Fruit fly (Drosophila melanogaster) whole organism, embryonic: ENCODE measurements around the gene CG16965.
A peak's percentile ranks its signal among the peaks of the same experiment; 100 is the strongest.

Source experiments
- Asciz ChIP-seq: fragments of 200-800 bp; sonication (Bioruptor generic); optimal IDR thresholded peaks from 2 replicates; lab custom pipeline; 2017; ENCODE audit warnings: missing biosample characterization, mild to moderate bottlenecking, missing genetic modification characterization, missing genetic modification reagents
- Bgb ChIP-seq: fragments of 200-800 bp; sonication (Bioruptor generic); IDR thresholded peaks from 2 replicates; pipeline ENCODE4 v1.3.6; 2022; ENCODE audit warnings: missing biosample characterization, missing genetic modification characterization; ENCODE audit not compliant: partially characterized antibody
- CG10959 ChIP-seq: fragments of 200-800 bp; sonication (Bioruptor generic); IDR thresholded peaks from 2 replicates; pipeline ENCODE4 v1.3.6; 2022; ENCODE audit warnings: missing biosample characterization, missing genetic modification characterization
- CG16815 ChIP-seq: fragments of 200-800 bp; sonication (Bioruptor generic); optimal IDR thresholded peaks from 3 replicates; lab custom pipeline; 2017; ENCODE audit warnings: missing biosample characterization, mild to moderate bottlenecking, missing genetic modification characterization
- CG17359 ChIP-seq: fragments of 200-800 bp; sonication (Bioruptor generic); optimal IDR thresholded peaks from 3 replicates; lab custom pipeline; 2018; ENCODE audit warnings: missing biosample characterization, mild to moderate bottlenecking, missing genetic modification characterization, moderate library complexity
- CG17912 ChIP-seq: fragments of 200-800 bp; sonication (Bioruptor generic); optimal IDR thresholded peaks from 2 replicates; lab custom pipeline; 2018; ENCODE audit warnings: missing biosample characterization, mild to moderate bottlenecking, missing genetic modification characterization
- CG18262 ChIP-seq: fragments of 200-800 bp; optimal IDR thresholded peaks from 3 replicates; lab custom pipeline; 2019; ENCODE audit warnings: missing biosample characterization, mild to moderate bottlenecking, missing genetic modification characterization, moderate library complexity
- CG18476 ChIP-seq: fragments of 200-800 bp; sonication (Bioruptor generic); optimal IDR thresholded peaks from 2 replicates; lab custom pipeline; 2016; ENCODE audit warnings: missing biosample characterization, mild to moderate bottlenecking, missing genetic modification characterization
- CG2875 ChIP-seq: fragments of 200-800 bp; sonication (Bioruptor generic); optimal IDR thresholded peaks from 2 replicates; lab custom pipeline; 2017; ENCODE audit warnings: missing biosample characterization, mild to moderate bottlenecking, missing genetic modification characterization, missing genetic modification reagents
- CG3065 ChIP-seq: fragments of 200-800 bp; sonication (Bioruptor generic); optimal IDR thresholded peaks from 2 replicates; lab custom pipeline; 2016; ENCODE audit warnings: missing biosample characterization, missing genetic modification characterization
- CG32767 ChIP-seq: fragments of 200-800 bp; sonication (Bioruptor generic); IDR thresholded peaks from 2 replicates; pipeline ENCODE4 v1.3.6; 2022; ENCODE audit warnings: missing biosample characterization, missing genetic modification characterization
- CG4360 ChIP-seq: fragments of 200-800 bp; sonication (Bioruptor generic); IDR thresholded peaks from 2 replicates; pipeline ENCODE4 v1.3.6; 2022; ENCODE audit warnings: missing biosample characterization, missing genetic modification characterization
- CG4424 ChIP-seq: fragments of 200-800 bp; sonication (Bioruptor generic); optimal IDR thresholded peaks from 3 replicates; lab custom pipeline; 2016; ENCODE audit warnings: missing biosample characterization, missing genetic modification characterization
- CG4820 ChIP-seq: fragments of 200-800 bp; sonication (Bioruptor generic); optimal IDR thresholded peaks from 3 replicates; lab custom pipeline; 2016; ENCODE audit warnings: missing biosample characterization, missing genetic modification characterization
- CG5180 ChIP-seq: fragments of 200-800 bp; sonication (Bioruptor generic); optimal IDR thresholded peaks from 3 replicates; lab custom pipeline; 2017; ENCODE audit warnings: missing biosample characterization, missing genetic modification characterization, mild to moderate bottlenecking, moderate library complexity, missing genetic modification reagents
- CG6689 ChIP-seq: fragments of 200-800 bp; sonication (Bioruptor generic); IDR thresholded peaks from 2 replicates; pipeline ENCODE4 v1.3.6; 2022; ENCODE audit warnings: missing biosample characterization, missing genetic modification characterization
- CG6765 ChIP-seq: fragments of 200-800 bp; sonication (Bioruptor generic); optimal IDR thresholded peaks from 3 replicates; lab custom pipeline; 2017; ENCODE audit warnings: missing biosample characterization, mild to moderate bottlenecking, missing genetic modification characterization
- CG7271 ChIP-seq: fragments of 200-800 bp; sonication (Bioruptor generic); optimal IDR thresholded peaks from 2 replicates; lab custom pipeline; 2018; ENCODE audit warnings: missing biosample characterization, mild to moderate bottlenecking, missing genetic modification characterization, moderate library complexity
- CG8924 ChIP-seq: fragments of 200-800 bp; optimal IDR thresholded peaks from 3 replicates; lab custom pipeline; 2019; ENCODE audit warnings: missing biosample characterization, mild to moderate bottlenecking, missing genetic modification characterization, moderate library complexity
- CG9215 ChIP-seq: fragments of 200-800 bp; sonication (Bioruptor generic); IDR thresholded peaks from 2 replicates; pipeline ENCODE4 v1.3.6; 2022; ENCODE audit warnings: missing biosample characterization, missing genetic modification characterization
- CG9727 ChIP-seq: fragments of 200-800 bp; sonication (Bioruptor generic); optimal IDR thresholded peaks from 3 replicates; lab custom pipeline; 2017; ENCODE audit warnings: missing biosample characterization, mild to moderate bottlenecking, missing genetic modification characterization
- CG9797 ChIP-seq: fragments of 200-800 bp; sonication (Bioruptor generic); optimal IDR thresholded peaks from 3 replicates; lab custom pipeline; 2018; ENCODE audit warnings: missing biosample characterization, mild to moderate bottlenecking, missing genetic modification characterization
- D19A ChIP-seq: fragments of 200-800 bp; optimal IDR thresholded peaks from 3 replicates; lab custom pipeline; 2019; ENCODE audit warnings: missing biosample characterization, mild to moderate bottlenecking, missing genetic modification characterization, moderate library complexity
- Gsc ChIP-seq: fragments of 200-800 bp; sonication (Bioruptor generic); IDR thresholded peaks from 2 replicates; pipeline ENCODE4 v1.3.6; 2022; ENCODE audit warnings: missing biosample characterization, missing genetic modification characterization
- HLH3B ChIP-seq: fragments of 200-800 bp; sonication (Bioruptor generic); IDR thresholded peaks from 2 replicates; pipeline ENCODE4 v1.3.6; 2022; ENCODE audit warnings: missing biosample characterization, missing genetic modification characterization
- HLH54F ChIP-seq: fragments of 200-800 bp; sonication (Bioruptor generic); optimal IDR thresholded peaks from 3 replicates; lab custom pipeline; 2016; ENCODE audit warnings: missing biosample characterization, missing genetic modification characterization
- Hr39 ChIP-seq: fragments of >200 bp; optimal IDR thresholded peaks from 2 replicates; lab custom pipeline; 2017
- NC2α ChIP-seq: fragments of 200-800 bp; sonication (Bioruptor generic); optimal IDR thresholded peaks from 2 replicates; lab custom pipeline; 2016; ENCODE audit warnings: missing biosample characterization, missing genetic modification characterization
- Optix ChIP-seq: fragments of 200-800 bp; sonication (Bioruptor generic); IDR thresholded peaks from 3 replicates; pipeline ENCODE4 v1.3.6; 2022; ENCODE audit warnings: missing biosample characterization, missing genetic modification characterization
- Ssrp ChIP-seq: fragments of 200-800 bp; sonication (Bioruptor generic); optimal IDR thresholded peaks from 2 replicates; lab custom pipeline; 2018; ENCODE audit warnings: missing biosample characterization, mild to moderate bottlenecking, missing genetic modification characterization, moderate library complexity
- ab ChIP-seq: fragments of 200-800 bp; sonication (Bioruptor generic); optimal IDR thresholded peaks from 2 replicates; lab custom pipeline; 2016; ENCODE audit warnings: missing biosample characterization, missing genetic modification characterization
- abd-A ChIP-seq: fragments of 200-800 bp; sonication (Bioruptor generic); optimal IDR thresholded peaks from 3 replicates; lab custom pipeline; 2019; ENCODE audit warnings: missing biosample characterization, mild to moderate bottlenecking, missing genetic modification characterization, moderate library complexity
- amos ChIP-seq: fragments of 200-800 bp; sonication (Bioruptor generic); IDR thresholded peaks from 2 replicates; pipeline ENCODE4 v1.3.6; 2022; ENCODE audit warnings: missing biosample characterization, missing genetic modification characterization; ENCODE audit not compliant: partially characterized antibody
- ap ChIP-seq: fragments of 200-800 bp; sonication (Bioruptor generic); IDR thresholded peaks from 2 replicates; pipeline ENCODE4 v1.3.6; 2022; ENCODE audit warnings: missing biosample characterization, missing genetic modification characterization
- cg ChIP-seq: fragments of 200-800 bp; sonication (Bioruptor generic); optimal IDR thresholded peaks from 3 replicates; lab custom pipeline; 2019; ENCODE audit warnings: missing biosample characterization, mild to moderate bottlenecking, missing genetic modification characterization, moderate library complexity
- dati ChIP-seq: fragments of 200-800 bp; sonication (Bioruptor generic); IDR thresholded peaks from 2 replicates; pipeline ENCODE4 v1.3.6; 2022; ENCODE audit warnings: missing biosample characterization, missing genetic modification characterization
- en ChIP-seq: fragments of 200-800 bp; sonication (Bioruptor generic); optimal IDR thresholded peaks from 2 replicates; lab custom pipeline; 2016; ENCODE audit warnings: missing biosample characterization, missing genetic modification characterization
- fu2 ChIP-seq: fragments of 200-800 bp; sonication (Bioruptor generic); optimal IDR thresholded peaks from 2 replicates; lab custom pipeline; 2016; ENCODE audit warnings: missing biosample characterization, missing genetic modification characterization
- gro ChIP-seq: fragments of 200-800 bp; sonication (Bioruptor generic); optimal IDR thresholded peaks from 2 replicates; lab custom pipeline; 2016; ENCODE audit warnings: missing biosample characterization, missing genetic modification characterization
- gsb-n ChIP-seq: fragments of 200-800 bp; sonication (Bioruptor generic); optimal IDR thresholded peaks from 3 replicates; lab custom pipeline; 2018; ENCODE audit warnings: missing biosample characterization, mild to moderate bottlenecking, missing genetic modification characterization
- hb ChIP-seq: fragments of 200-800 bp; sonication (Bioruptor generic); IDR thresholded peaks from 3 replicates; pipeline ENCODE4 v1.3.6; 2022; ENCODE audit warnings: missing biosample characterization, missing genetic modification characterization; ENCODE audit not compliant: partially characterized antibody
- ken ChIP-seq: fragments of 200-800 bp; sonication (Bioruptor generic); IDR thresholded peaks from 3 replicates; pipeline ENCODE4 v1.3.6; 2022; ENCODE audit warnings: missing biosample characterization, missing genetic modification characterization
- lmd ChIP-seq: fragments of 200-800 bp; sonication (Bioruptor generic); IDR thresholded peaks from 2 replicates; pipeline ENCODE4 v1.3.6; 2022; ENCODE audit warnings: missing biosample characterization, missing genetic modification characterization
- maf-S ChIP-seq: fragments of 200-800 bp; sonication (Bioruptor generic); optimal IDR thresholded peaks from 2 replicates; lab custom pipeline; 2016; ENCODE audit warnings: missing biosample characterization, missing genetic modification characterization
- oc ChIP-seq: fragments of 200-800 bp; sonication (Bioruptor generic); optimal IDR thresholded peaks from 2 replicates; lab custom pipeline; 2018; ENCODE audit warnings: missing biosample characterization, mild to moderate bottlenecking, missing genetic modification characterization, moderate library complexity
- odd ChIP-seq: fragments of 200-800 bp; sonication (Bioruptor generic); optimal IDR thresholded peaks from 2 replicates; lab custom pipeline; 2017; ENCODE audit warnings: missing biosample characterization, mild to moderate bottlenecking, missing genetic modification characterization
- peb ChIP-seq: fragments of 200-800 bp; sonication (Bioruptor generic); IDR thresholded peaks from 2 replicates; pipeline ENCODE4 v1.3.6; 2022; ENCODE audit warnings: missing biosample characterization, missing genetic modification characterization
- phol ChIP-seq: fragments of 200-800 bp; sonication (Bioruptor generic); optimal IDR thresholded peaks from 3 replicates; lab custom pipeline; 2018; ENCODE audit warnings: missing biosample characterization, mild to moderate bottlenecking, missing genetic modification characterization, moderate library complexity
- seq ChIP-seq: fragments of 200-800 bp; sonication (Bioruptor generic); IDR thresholded peaks from 2 replicates; pipeline ENCODE4 v1.3.6; 2022; ENCODE audit warnings: missing biosample characterization, missing genetic modification characterization
- slou ChIP-seq: fragments of 200-800 bp; sonication (Bioruptor generic); optimal IDR thresholded peaks from 3 replicates; lab custom pipeline; 2016; ENCODE audit warnings: missing biosample characterization, missing genetic modification characterization
- ssp ChIP-seq: fragments of 200-800 bp; sonication (Bioruptor generic); IDR thresholded peaks from 2 replicates; pipeline ENCODE4 v1.3.6; 2022; ENCODE audit warnings: missing biosample characterization, missing genetic modification characterization
- z ChIP-seq: fragments of 200-800 bp; sonication (Bioruptor generic); IDR thresholded peaks from 3 replicates; pipeline ENCODE4 v1.3.6; 2022; ENCODE audit warnings: missing biosample characterization, missing genetic modification characterization

Gene CG16965

DNA sequence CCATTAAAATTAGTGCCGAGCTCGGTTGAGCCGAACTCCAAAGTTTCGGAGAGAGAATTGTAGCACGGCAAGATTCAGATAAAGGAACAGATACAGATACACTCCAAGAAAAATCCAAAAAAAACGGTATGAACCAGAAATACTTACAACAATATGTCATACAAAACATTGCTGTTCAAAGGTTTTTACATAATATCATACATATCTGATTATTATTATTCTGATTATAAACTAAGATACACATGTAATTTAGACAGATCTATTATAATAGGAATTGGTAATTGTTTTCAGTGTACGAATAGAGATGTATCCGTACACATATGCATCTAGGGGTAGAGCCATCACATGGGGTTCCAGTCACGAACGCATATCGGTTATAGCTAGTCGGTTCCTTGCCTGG, 1.3 kb upstream of the CG16965 start (continued):
- TF ChIP-seq CG8924 (tag; lab: Kevin White, UChicago) (peak; percentile 3), CG9215 (GFP tag; lab: Robert Waterston, UW) (no peak), Ssrp (tag; lab: Kevin White, UChicago) (peak; percentile 8), z (GFP tag; lab: Robert Waterston, UW) (no peak), phol (tag; lab: Kevin White, UChicago) (peak; percentile 28), en (GFP tag; lab: Kevin White, UChicago) (no peak), ab (GFP tag; lab: Kevin White, UChicago) (no peak), CG2875 (GFP tag; lab: Kevin White, UChicago) (no peak), ssp (GFP tag; lab: Robert Waterston, UW) (no peak), lmd (no peak), oc (tag; lab: Kevin White, UChicago) (no peak), CG17359 (peak; percentile 13), ken (no peak), CG18262 (tag; lab: Kevin White, UChicago) (peak; percentile 20), Asciz (GFP tag; lab: Kevin White, UChicago) (no peak), gsb-n (tag; lab: Kevin White, UChicago) (no peak), NC2α (GFP tag; lab: Kevin White, UChicago) (no peak)

DNA sequence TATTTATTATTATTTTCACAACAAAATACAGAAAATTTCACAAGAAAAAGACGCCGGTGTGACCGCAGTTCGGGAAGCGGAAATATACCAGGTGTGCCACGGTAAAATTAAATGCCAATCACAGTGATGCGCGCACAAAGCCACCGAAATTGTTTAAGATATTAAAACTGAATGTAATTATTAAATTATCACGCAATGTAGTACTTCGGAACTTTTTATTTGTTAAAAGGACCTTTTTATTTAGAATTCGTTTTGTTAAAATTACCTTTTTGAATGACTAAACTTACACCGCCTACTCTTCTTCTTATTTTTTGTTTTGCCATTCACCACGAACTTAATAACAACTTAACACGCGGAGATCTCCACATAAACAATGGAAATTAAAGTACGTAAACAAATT, 6.6 kb downstream of the CG16965 start, which contains the start of the genes CG6686 and CG34163:
CG6686 (minus strand) TSS at position 95 of the 400 bp plus-strand sequence.
CG34163 (plus strand) TSS at position 326 of the 400 bp plus-strand sequence.
- TF ChIP-seq peb (GFP tag; lab: Robert Waterston, UW) (no peak), CG6689 (GFP tag; lab: Robert Waterston, UW) (0 out of 2 replicates have a peak, but pooled peaks have one; percentile 27), dati (GFP tag; lab: Robert Waterston, UW) (no peak), Bgb (no peak; the same call in 1 of the 2 replicates), CG4424 (GFP tag; lab: Kevin White, UChicago) (peak; percentile 25), Optix (no peak), CG4820 (peak; percentile 42), fu2 (GFP tag; lab: Kevin White, UChicago) (peak; percentile 30), CG7271 (tag; lab: Kevin White, UChicago) (peak; percentile 61), CG9797 (GFP tag; lab: Kevin White, UChicago) (peak; percentile 74), CG16815 (GFP tag; lab: Kevin White, UChicago) (no peak), seq (no peak), Hr39 (lab: Kevin White, UChicago) (no peak), ap (no peak), HLH54F (GFP tag; lab: Kevin White, UChicago) (peak; percentile 42), Gsc (GFP tag; lab: Robert Waterston, UW) (no peak), cg (GFP tag; lab: Kevin White, UChicago) (no peak), abd-A (tag; lab: Kevin White, UChicago) (no peak), CG6765 (no peak), amos (0 out of 2 replicates have a peak, but pooled peaks have one; percentile 12), CG5180 (GFP tag; lab: Kevin White, UChicago) (no peak), slou (no peak), maf-S (peak; percentile 30), CG10959 (no peak), odd (no peak), D19A (no peak), CG17912 (GFP tag; lab: Kevin White, UChicago) (no peak), CG3065 (no peak), CG18476 (GFP tag; lab: Kevin White, UChicago) (peak; percentile 35), HLH3B (GFP tag; lab: Robert Waterston, UW) (no peak), hb (no peak), gro (GFP tag; lab: Kevin White, UChicago) (peak; percentile 31), CG9727 (GFP tag; lab: Kevin White, UChicago) (peak; percentile 33), CG32767 (no peak), CG4360 (GFP tag; lab: Robert Waterston, UW) (no peak)
